Worm (Caenorhabditis elegans): ENCODE data around the gene spas-1.

Gene spas-1

ce11 chrV:9218214-9218613 lies 42.6 kb downstream of the spas-1 start:
- TF ChIP-seq ceh-82 (tag; optimal IDR thresholded peaks at IDR 0.05) (peak in 1 of 3 experiments; percentile 1), nhr-11 (tag; optimal IDR thresholded peaks at IDR 0.05) (no peak), lin-14 (GFP tag; optimal IDR thresholded peaks at IDR 0.05) (peak; percentile 21), lin-15B (tag; optimal IDR thresholded peaks at IDR 0.05) (no peak), nhr-85 (tag) (peak; percentile 38)

- TF ChIP-seq fos-1 (tag; optimal IDR thresholded peaks at IDR 0.05): no peak
- peak; percentile 35 for TF ChIP-seq fkh-10 (GFP tag; optimal IDR thresholded peaks at IDR 0.05)
- TF ChIP-seq swsn-7 (tag; optimal IDR thresholded peaks at IDR 0.05): peak; percentile 8
- TF ChIP-seq ceh-63 (GFP tag; optimal IDR thresholded peaks at IDR 0.05): no peak
- peak; percentile 23 for TF ChIP-seq unc-86 (tag; optimal IDR thresholded peaks at IDR 0.05)
- TF ChIP-seq snu-23 (GFP tag; optimal IDR thresholded peaks at IDR 0.05): peak; percentile 8
- peak in 1 of 3 experiments; percentile 27 for TF ChIP-seq dpl-1 (GFP tag; optimal IDR thresholded peaks at IDR 0.05)
- TF ChIP-seq ceh-82 (tag; optimal IDR thresholded peaks at IDR 0.05): peak in 1 of 3 experiments; percentile 42
- TF ChIP-seq fkh-8 (tag; optimal IDR thresholded peaks at IDR 0.05): peak; percentile 23
- TF ChIP-seq skn-1 (tag; optimal IDR thresholded peaks at IDR 0.05): peak; percentile 22
- TF ChIP-seq unc-98 (GFP tag; IDR thresholded peaks at IDR 0.05): no peak
- TF ChIP-seq mab-9 (GFP tag; IDR thresholded peaks at IDR 0.05): peak; percentile 45; the same call in 1 of the 2 replicates
- no peak for TF ChIP-seq dsc-1 (tag; optimal IDR thresholded peaks at IDR 0.05)
- TF ChIP-seq pax-3 (tag; optimal IDR thresholded peaks at IDR 0.05): no peak
- TF ChIP-seq ces-1 (GFP tag; optimal IDR thresholded peaks at IDR 0.05): no peak
- peak in 1 of 2 experiments; percentile 6 for TF ChIP-seq lsy-2 (tag; optimal IDR thresholded peaks at IDR 0.05)
- TF ChIP-seq nhr-28 (tag; optimal IDR thresholded peaks at IDR 0.05): no peak
- peak; percentile 29 for TF ChIP-seq nhr-71 (tag; optimal IDR thresholded peaks at IDR 0.05)
- TF ChIP-seq lin-35 (GFP tag; optimal IDR thresholded peaks at IDR 0.05): peak in 1 of 2 experiments; percentile 17
- peak; percentile 86 for TF ChIP-seq lin-14 (GFP tag; optimal IDR thresholded peaks at IDR 0.05)
- TF ChIP-seq isw-1 (GFP tag; IDR thresholded peaks at IDR 0.05): no peak; the same call in 1 of the 2 replicates
- TF ChIP-seq nhr-47 (tag; optimal IDR thresholded peaks at IDR 0.05): peak; percentile 14
- TF ChIP-seq elt-2 (tag; optimal IDR thresholded peaks at IDR 0.05): peak; percentile 2
Observed at ce11 chrV:9218655-9219389, 43.2 kb downstream of the spas-1 start.

- TF ChIP-seq efl-1 (optimal IDR thresholded peaks at IDR 0.05) (no peak), efl-1 (GFP tag; optimal IDR thresholded peaks at IDR 0.05 in 1 of 2) (peak in 1 of 2 experiments; percentile 90), lin-15B (tag; optimal IDR thresholded peaks at IDR 0.05) (no peak)
Observed at ce11 chrV:9219390-9219733, 43.8 kb downstream of the spas-1 start.

- no peak for TF ChIP-seq C04F5.9 (tag; optimal IDR thresholded peaks at IDR 0.05)
- no peak for TF ChIP-seq unc-98 (GFP tag; IDR thresholded peaks at IDR 0.05)
- no peak for TF ChIP-seq hlh-4 (tag; optimal IDR thresholded peaks at IDR 0.05)
- no peak for TF ChIP-seq tlp-1 (tag; optimal IDR thresholded peaks at IDR 0.05)
- TF ChIP-seq swsn-7 (tag; optimal IDR thresholded peaks at IDR 0.05): peak; percentile 33
- TF ChIP-seq Y116A8C.19 (tag; optimal IDR thresholded peaks at IDR 0.05; ENCODE audit: borderline replicate concordance): no peak
- TF ChIP-seq lin-39 (tag; optimal IDR thresholded peaks at IDR 0.05): no peak
- TF ChIP-seq unc-30 (tag; optimal IDR thresholded peaks at IDR 0.05): no peak
- no peak for TF ChIP-seq mab-9 (GFP tag; IDR thresholded peaks at IDR 0.05)
- no peak for TF ChIP-seq nhr-84 (tag; optimal IDR thresholded peaks at IDR 0.05)
- TF ChIP-seq ama-1 (optimal IDR thresholded peaks at IDR 0.05): no peak
- TF ChIP-seq nhr-19 (GFP tag; conservative IDR thresholded peaks at IDR 0.05): peak; percentile 37; the same call in 1 of the 2 replicates
- TF ChIP-seq nhr-90 (tag; optimal IDR thresholded peaks at IDR 0.05; ENCODE audit: poor library complexity): no peak
- peak; percentile 27 for TF ChIP-seq fos-1 (tag; optimal IDR thresholded peaks at IDR 0.05)
- no peak for TF ChIP-seq elt-2 (tag; optimal IDR thresholded peaks at IDR 0.05)
- TF ChIP-seq nhr-76 (tag; optimal IDR thresholded peaks at IDR 0.05): no peak
- no peak for TF ChIP-seq sup-37 (GFP tag; optimal IDR thresholded peaks at IDR 0.05)
- TF ChIP-seq aly-2 (tag; optimal IDR thresholded peaks at IDR 0.05): no peak
- TF ChIP-seq mdl-1 (tag; optimal IDR thresholded peaks at IDR 0.05): peak in 1 of 2 experiments; percentile 23
- TF ChIP-seq fkh-8 (tag; optimal IDR thresholded peaks at IDR 0.05): no peak
- no peak for TF ChIP-seq unc-130 (tag; optimal IDR thresholded peaks at IDR 0.05)
- peak; percentile 50 for TF ChIP-seq snu-23 (GFP tag; optimal IDR thresholded peaks at IDR 0.05)
- peak in 2 of 3 experiments; percentile 45 to 68 for TF ChIP-seq ceh-82 (tag; optimal IDR thresholded peaks at IDR 0.05)
- peak; percentile 49 for TF ChIP-seq nhr-20 (tag; optimal IDR thresholded peaks at IDR 0.05)
- no peak for TF ChIP-seq pqm-1 (tag; optimal IDR thresholded peaks at IDR 0.05)
- TF ChIP-seq tbx-2 (tag; optimal IDR thresholded peaks at IDR 0.05): peak; percentile 42
- no peak for TF ChIP-seq snpc-4 (tag; optimal IDR thresholded peaks at IDR 0.05)
Observed at ce11 chrV:9220444-9220843, 44.9 kb downstream of the spas-1 start.

Measured in whole organism, L1 larva.